Fruit fly (Drosophila melanogaster): Measurements from ENCODE around the gene CG7656.

DNA sequence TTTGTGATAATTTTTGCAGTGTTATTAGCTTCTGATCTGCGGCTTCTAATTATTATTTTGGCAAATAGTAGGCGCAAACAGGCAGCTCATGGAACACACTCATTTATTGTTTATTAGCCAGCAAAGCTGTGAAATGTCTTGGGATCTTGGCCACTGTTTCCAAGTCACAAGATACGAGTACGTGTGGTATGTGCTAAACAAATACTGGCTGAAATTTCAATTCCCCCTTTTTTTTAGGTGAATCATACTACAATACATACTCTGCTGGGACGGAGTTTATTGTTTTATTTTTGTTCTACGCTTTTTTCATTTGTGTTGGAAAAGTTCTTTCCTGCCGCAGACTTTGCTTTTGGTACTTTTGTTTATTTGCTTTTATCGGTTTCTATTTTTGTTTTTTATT, 43.1 kb upstream of the CG7656 start:
- TF ChIP-seq Pif1A (GFP tag; optimal IDR thresholded peaks at IDR 0.05), result no peak
- no peak for TF ChIP-seq CG8301 (tag; optimal IDR thresholded peaks at IDR 0.05)
- TF ChIP-seq D1 (tag; optimal IDR thresholded peaks at IDR 0.05), result no peak
- no peak for TF ChIP-seq Pif1B (GFP tag; optimal IDR thresholded peaks at IDR 0.05)
- TF ChIP-seq Ets98B (GFP tag; IDR thresholded peaks at IDR 0.05), result no peak
- no peak for TF ChIP-seq CG34367 (tag; optimal IDR thresholded peaks at IDR 0.05)
- no peak for TF ChIP-seq gl (tag; optimal IDR thresholded peaks at IDR 0.05)

All from whole organism, pupa.